Fruit fly (Drosophila melanogaster) whole organism, wandering third instar larva: ENCODE measurements around the gene CG13972.

ENCODE experiments used
- CG32264 ChIP-seq: fragments of 200-800 bp; sonication (Bioruptor generic); optimal IDR thresholded peaks from 2 replicates; lab custom pipeline; 2016; ENCODE audit warnings: missing biosample characterization, missing genetic modification characterization
- CG9705 ChIP-seq: fragments of 200-800 bp; sonication (Bioruptor generic); optimal IDR thresholded peaks from 2 replicates; lab custom pipeline; 2018; ENCODE audit warnings: missing biosample characterization, mild to moderate bottlenecking, missing genetic modification characterization
- CrebA ChIP-seq: fragments of 200-800 bp; sonication (Bioruptor generic); optimal IDR thresholded peaks from 2 replicates; lab custom pipeline; 2016; ENCODE audit warnings: missing biosample characterization, mild to moderate bottlenecking, missing genetic modification characterization, borderline replicate concordance
- Dif ChIP-seq: fragments of 200-275, 200-300 bp; sonication (Bioruptor generic); optimal IDR thresholded peaks from 2 replicates; lab custom pipeline; 2018; ENCODE audit warnings: missing biosample characterization, missing genetic modification characterization; ENCODE audit not compliant: partially characterized antibody
- GATAd ChIP-seq: sonication (Bioruptor generic); optimal IDR thresholded peaks from 2 replicates; lab custom pipeline; 2016; ENCODE audit warnings: missing biosample characterization, missing genetic modification characterization
- HLH106 ChIP-seq: fragments of 200-800 bp; optimal IDR thresholded peaks from 3 replicates; lab custom pipeline; 2019; ENCODE audit warnings: missing biosample characterization, mild to moderate bottlenecking, missing genetic modification characterization, moderate library complexity
- Hnf4 ChIP-seq: fragments of 200-800 bp; sonication (Bioruptor generic); optimal IDR thresholded peaks from 2 replicates; lab custom pipeline; 2016; ENCODE audit warnings: missing biosample characterization, mild to moderate bottlenecking, missing genetic modification characterization
- Hr78 ChIP-seq: fragments of >200 bp; optimal IDR thresholded peaks from 2 replicates; lab custom pipeline; 2017; ENCODE audit warnings: missing biosample characterization, missing genetic modification characterization
- Hr83 ChIP-seq: fragments of 200-300 bp; sonication (Bioruptor generic); optimal IDR thresholded peaks from 2 replicates; lab custom pipeline; 2016; ENCODE audit warnings: missing biosample characterization, mild to moderate bottlenecking, missing genetic modification characterization, moderate library complexity; ENCODE audit not compliant: poor library complexity, severe bottlenecking
- Jra ChIP-seq: sonication (Bioruptor generic); optimal IDR thresholded peaks from 2 replicates; lab custom pipeline; 2016; ENCODE audit warnings: missing biosample characterization, missing genetic modification characterization
- Mio ChIP-seq: sonication (Bioruptor generic); optimal IDR thresholded peaks from 2 replicates; lab custom pipeline; 2016; ENCODE audit warnings: missing biosample characterization, missing genetic modification characterization
- Myc ChIP-seq: fragments of >200 bp; optimal IDR thresholded peaks from 2 replicates; lab custom pipeline; 2017
- N ChIP-seq: fragments of >200 bp; optimal IDR thresholded peaks from 2 replicates; lab custom pipeline; 2018; ENCODE audit warnings: missing biosample characterization, missing external identifiers, missing genetic modification characterization
- OdsH ChIP-seq: fragments of 200-800 bp; sonication (Bioruptor generic); optimal IDR thresholded peaks from 2 replicates; lab custom pipeline; 2016; ENCODE audit warnings: missing biosample characterization, mild to moderate bottlenecking, missing genetic modification characterization
- Rel ChIP-seq, 2 experiments: fragments of 200-800 bp; sonication (Bioruptor generic) in 1 of 2; optimal IDR thresholded peaks; 2 replicates in 1 of 2; 3 replicates in 1 of 2; lab custom pipeline; 2016 to 2019; ENCODE audit warnings: mild to moderate bottlenecking in 2 of 2, missing biosample characterization in 2 of 2, missing genetic modification characterization in 2 of 2, moderate library complexity in 1 of 2
- Sp1 ChIP-seq: fragments of 200-800 bp; sonication (Bioruptor generic); optimal IDR thresholded peaks from 3 replicates; lab custom pipeline; 2019; ENCODE audit warnings: missing biosample characterization, mild to moderate bottlenecking, missing genetic modification characterization, moderate library complexity
- Vsx2 ChIP-seq: fragments of 200-300, 225-300 bp; sonication (Bioruptor generic); optimal IDR thresholded peaks from 2 replicates; lab custom pipeline; 2018; ENCODE audit warnings: missing biosample characterization, missing genetic modification characterization; ENCODE audit not compliant: partially characterized antibody
- br ChIP-seq: fragments of 200-800 bp; sonication (Bioruptor generic); optimal IDR thresholded peaks from 2 replicates; lab custom pipeline; 2016; ENCODE audit warnings: missing biosample characterization, missing genetic modification characterization
- brk ChIP-seq: fragments of 200-800 bp; sonication (Bioruptor generic); optimal IDR thresholded peaks from 2 replicates; lab custom pipeline; 2016; ENCODE audit warnings: missing biosample characterization, mild to moderate bottlenecking, missing genetic modification characterization
- dl ChIP-seq, 2 experiments: fragments of 175-275, 200-275 bp in 1 of 2; fragments of 200-275 bp in 1 of 2; sonication (Bioruptor generic); optimal IDR thresholded peaks; lab custom pipeline; 2018; ENCODE audit warnings: mild to moderate bottlenecking in 2 of 2, missing biosample characterization in 2 of 2, missing genetic modification characterization in 2 of 2, moderate library complexity in 2 of 2; ENCODE audit not compliant: partially characterized antibody in 2 of 2, insufficient read depth in 1 of 2
- dmrt93B ChIP-seq: fragments of 200-800 bp; sonication (Bioruptor generic); optimal IDR thresholded peaks from 2 replicates; lab custom pipeline; 2018; ENCODE audit warnings: missing biosample characterization, mild to moderate bottlenecking, missing genetic modification characterization
- dsf ChIP-seq: sonication (Bioruptor generic); optimal IDR thresholded peaks from 2 replicates; lab custom pipeline; 2016; ENCODE audit warnings: missing biosample characterization, missing genetic modification characterization, borderline replicate concordance
- ey ChIP-seq: fragments of 200-800 bp; sonication (Bioruptor generic); optimal IDR thresholded peaks from 2 replicates; lab custom pipeline; 2016; ENCODE audit warnings: missing biosample characterization, missing genetic modification characterization
- foxo ChIP-seq, 2 experiments: fragments of 200-800 bp; sonication (Bioruptor generic); optimal IDR thresholded peaks; 2 replicates in 1 of 2; 3 replicates in 1 of 2; lab custom pipeline; 2016 to 2017; ENCODE audit warnings: missing biosample characterization in 2 of 2, missing genetic modification characterization in 2 of 2
- fru ChIP-seq: fragments of 200-800 bp; sonication (Bioruptor generic); optimal IDR thresholded peaks from 3 replicates; lab custom pipeline; 2016; ENCODE audit warnings: missing biosample characterization, mild to moderate bottlenecking, missing genetic modification characterization
- h ChIP-seq: fragments of 200-800 bp; sonication (Bioruptor generic); optimal IDR thresholded peaks from 3 replicates; lab custom pipeline; 2016; ENCODE audit warnings: missing biosample characterization, mild to moderate bottlenecking, missing genetic modification characterization
- jim ChIP-seq: fragments of 175-275, 200-325 bp; sonication (Bioruptor generic); optimal IDR thresholded peaks from 2 replicates; lab custom pipeline; 2016; ENCODE audit warnings: missing biosample characterization, mild to moderate bottlenecking, missing genetic modification characterization
- lola ChIP-seq: fragments of >200 bp; optimal IDR thresholded peaks from 2 replicates; lab custom pipeline; 2017; ENCODE audit warnings: missing biosample characterization, missing genetic modification characterization
- pan ChIP-seq: fragments of >200 bp; optimal IDR thresholded peaks from 2 replicates; lab custom pipeline; 2017
- psq ChIP-seq: fragments of 200-800 bp; sonication (Bioruptor generic); optimal IDR thresholded peaks from 3 replicates; lab custom pipeline; 2017; ENCODE audit warnings: missing biosample characterization, mild to moderate bottlenecking, missing genetic modification characterization, moderate library complexity
- rgr ChIP-seq: fragments of 200-800 bp; sonication (Bioruptor generic); optimal IDR thresholded peaks from 3 replicates; lab custom pipeline; 2016; ENCODE audit warnings: missing biosample characterization, mild to moderate bottlenecking, missing genetic modification characterization
- sage ChIP-seq: fragments of 200-800 bp; sonication (Bioruptor generic); optimal IDR thresholded peaks from 2 replicates; lab custom pipeline; 2016; ENCODE audit warnings: missing biosample characterization, mild to moderate bottlenecking, missing genetic modification characterization
- sv ChIP-seq: fragments of 200-800 bp; sonication (Bioruptor generic); optimal IDR thresholded peaks from 3 replicates; lab custom pipeline; 2016; ENCODE audit warnings: missing biosample characterization, missing genetic modification characterization
- tai ChIP-seq: sonication (Bioruptor generic); optimal IDR thresholded peaks from 2 replicates; lab custom pipeline; 2016; ENCODE audit warnings: missing biosample characterization, missing genetic modification characterization
- woc ChIP-seq: sonication (Bioruptor generic); optimal IDR thresholded peaks from 2 replicates; lab custom pipeline; 2016; ENCODE audit warnings: missing biosample characterization, mild to moderate bottlenecking, missing genetic modification characterization

Gene CG13972

DNA sequence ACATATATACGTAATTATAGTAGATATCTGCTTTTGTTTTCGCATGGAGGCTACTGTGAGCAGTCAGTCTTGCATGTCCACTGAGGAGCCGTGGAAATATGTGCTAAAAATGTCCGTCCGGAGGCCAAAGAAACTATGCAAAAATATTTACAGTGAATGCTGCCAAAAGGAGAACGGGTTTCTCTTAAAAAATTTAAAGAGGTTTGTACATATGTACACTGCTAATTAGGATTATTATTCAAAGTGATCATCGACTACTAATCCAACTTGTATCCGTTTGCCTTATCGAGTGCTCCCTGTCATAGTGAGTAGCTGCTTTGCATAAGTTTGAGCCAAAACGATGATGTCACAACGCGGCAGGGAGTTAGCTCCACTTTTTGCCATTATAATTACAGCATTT, 39.9 kb upstream of the CG13972 start (continued):
- TF ChIP-seq foxo (GFP tag; optimal IDR thresholded peaks at IDR 0.05; lab: Kevin White, UChicago) (peak in 1 of 2 experiments; percentile 62), N (no peak), Hnf4 (no peak), OdsH (peak; percentile 12)

DNA sequence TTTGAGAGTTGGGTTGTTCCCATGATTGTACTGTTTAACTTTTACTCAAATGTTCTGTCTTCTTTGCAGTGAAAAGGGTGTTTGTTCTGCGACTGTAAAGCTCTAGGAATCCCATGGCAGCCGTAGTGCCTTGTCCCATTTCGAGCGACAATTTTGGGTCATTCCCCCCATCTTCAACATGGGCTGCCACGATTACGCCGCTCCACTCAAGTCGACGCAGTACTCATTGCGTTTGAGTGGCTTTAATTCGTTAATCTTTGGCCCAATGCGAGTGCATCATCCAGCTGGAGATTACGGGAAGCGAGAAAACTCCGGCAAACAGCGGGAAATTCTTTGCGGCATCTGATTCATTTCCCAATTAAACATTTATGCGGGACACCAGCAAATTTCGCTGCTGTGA, 39.4 kb upstream of the CG13972 start:
- TF ChIP-seq Vsx2: no peak
- no peak for TF ChIP-seq Rel (GFP tag; optimal IDR thresholded peaks at IDR 0.05; lab: Kevin White, UChicago)
- peak; percentile 84 for TF ChIP-seq Rel (tag; optimal IDR thresholded peaks at IDR 0.05; lab: Kevin White, UChicago)
- TF ChIP-seq HLH106 (tag; lab: Kevin White, UChicago): no peak
- no peak for TF ChIP-seq rgr (GFP tag; lab: Kevin White, UChicago)
- no peak for TF ChIP-seq CrebA (GFP tag; lab: Kevin White, UChicago)
- TF ChIP-seq, all 38 proteins: peak for 1

DNA sequence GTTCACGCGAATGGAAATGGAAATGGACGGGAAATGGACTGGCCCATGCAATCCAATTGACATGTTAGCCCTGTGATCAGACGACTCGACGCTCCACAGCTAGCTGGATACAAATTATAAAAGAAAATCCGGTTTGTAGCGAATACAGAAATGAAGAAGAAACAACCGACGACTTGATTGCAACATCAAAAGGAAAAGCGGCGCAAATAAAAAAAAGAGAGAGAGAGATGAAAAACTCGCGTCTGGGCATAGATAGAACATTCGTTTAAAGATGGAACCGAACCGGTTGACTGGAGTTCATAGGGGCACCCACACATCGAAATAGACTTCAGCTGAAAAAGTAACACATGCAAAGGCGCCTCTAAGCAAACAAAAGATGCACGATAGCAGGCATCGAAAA, 38.8 kb upstream of the CG13972 start:
- TF ChIP-seq HLH106 (tag; lab: Kevin White, UChicago) (no peak), Jra (no peak), fru (GFP tag; lab: Kevin White, UChicago) (no peak)

DNA sequence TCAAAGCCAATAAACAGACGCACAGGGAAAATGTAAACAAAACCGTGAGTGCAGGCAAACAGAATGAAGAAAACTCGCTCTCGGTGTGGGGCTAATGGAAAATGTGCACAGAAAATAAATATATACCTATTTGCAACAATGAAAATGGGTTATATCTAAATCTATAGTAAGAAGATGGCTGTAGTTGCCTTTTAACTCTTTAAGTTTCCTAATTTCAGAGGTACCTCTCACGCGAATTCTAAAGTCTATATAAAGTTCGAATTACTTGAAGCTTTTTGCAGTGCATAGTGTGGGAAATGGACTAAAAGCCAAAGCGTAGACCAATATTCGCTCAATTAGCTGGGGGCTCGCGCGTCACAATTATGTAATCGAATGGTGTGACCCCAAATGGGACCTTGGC, 37.9 kb upstream of the CG13972 start:
- TF ChIP-seq jim (GFP tag; lab: Kevin White, UChicago) (no peak), dsf (no peak), Myc (lab: Kevin White, UChicago) (no peak), pan (lab: Kevin White, UChicago) (no peak), Mio (GFP tag; lab: Kevin White, UChicago) (no peak), CG32264 (no peak), dmrt93B (GFP tag; lab: Kevin White, UChicago) (no peak), ey (GFP tag; lab: Kevin White, UChicago) (no peak), rgr (GFP tag; lab: Kevin White, UChicago) (peak; percentile 18), brk (GFP tag; lab: Kevin White, UChicago) (no peak), sv (GFP tag; lab: Kevin White, UChicago) (peak; percentile 26)

DNA sequence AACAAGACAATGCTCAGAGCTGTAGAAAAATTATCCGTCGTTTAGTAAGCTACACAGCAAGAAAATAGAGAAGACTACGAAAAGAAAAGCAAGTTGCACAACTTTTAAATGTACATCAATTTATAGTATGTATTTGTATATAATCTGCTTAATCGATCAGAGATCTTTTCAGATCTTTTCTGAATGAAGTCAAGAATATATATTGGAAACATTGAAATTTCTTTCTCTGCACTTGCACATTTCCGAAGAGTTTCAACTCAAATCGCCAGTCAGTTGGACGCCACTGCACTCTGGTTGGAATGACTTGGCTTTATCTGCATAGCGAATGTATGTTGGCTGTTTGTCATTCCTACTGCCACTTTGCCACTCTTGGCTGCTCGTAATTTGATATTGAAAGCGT, 36.9 kb upstream of the CG13972 start:
- TF ChIP-seq h (GFP tag; lab: Kevin White, UChicago): peak; percentile 88
- peak; percentile 64 for TF ChIP-seq psq
- TF ChIP-seq N: no peak
- peak; percentile 33 for TF ChIP-seq dmrt93B (GFP tag; lab: Kevin White, UChicago)
- TF ChIP-seq jim (GFP tag; lab: Kevin White, UChicago): no peak
- no peak for TF ChIP-seq Hr78 (GFP tag; lab: Kevin White, UChicago)
- TF ChIP-seq ey (GFP tag; lab: Kevin White, UChicago): peak; percentile 62
- no peak for TF ChIP-seq Dif (GFP tag; lab: Kevin White, UChicago)
- TF ChIP-seq fru (GFP tag; lab: Kevin White, UChicago): peak; percentile 76
- no peak for TF ChIP-seq Mio (GFP tag; lab: Kevin White, UChicago)
- TF ChIP-seq Jra: no peak
- peak; percentile 27 for TF ChIP-seq tai (GFP tag; lab: Kevin White, UChicago)
- no peak for TF ChIP-seq lola (GFP tag; lab: Kevin White, UChicago)
- TF ChIP-seq Hr83 (GFP tag; lab: Kevin White, UChicago): no peak
- TF ChIP-seq Hnf4: peak; percentile 62
- peak; percentile 53 for TF ChIP-seq sage (GFP tag; lab: Kevin White, UChicago)
- peak; percentile 41 for TF ChIP-seq Sp1 (GFP tag; lab: Kevin White, UChicago)
- peak; percentile 74 for TF ChIP-seq br (GFP tag; lab: Kevin White, UChicago)
- peak; percentile 32 for TF ChIP-seq CG32264
- peak; percentile 52 for TF ChIP-seq HLH106 (tag; lab: Kevin White, UChicago)
- no peak for TF ChIP-seq GATAd
- peak in 1 of 2 experiments; percentile 84 for TF ChIP-seq foxo (GFP tag; optimal IDR thresholded peaks at IDR 0.05; lab: Kevin White, UChicago)
- TF ChIP-seq woc (GFP tag; lab: Kevin White, UChicago): peak; percentile 25
- TF ChIP-seq dl (GFP tag; optimal IDR thresholded peaks at IDR 0.05; lab: Kevin White, UChicago; ENCODE audit: insufficient read depth in 1 of 2, partially characterized antibody in 2 of 2): no peak
- TF ChIP-seq rgr (GFP tag; lab: Kevin White, UChicago): peak; percentile 70
- TF ChIP-seq CG9705 (GFP tag; lab: Kevin White, UChicago): no peak
- TF ChIP-seq OdsH: peak; percentile 61
